Worm (Caenorhabditis elegans): ENCODE data around the gene anoh-1.

anoh-1 gene

ce11 chrIII:13245281-13245680, 1.1 kb upstream of the anoh-1 start, which contains the start of gene Y43F4A.4:
Y43F4A.4 (plus strand) TSS chrIII:13245581.
- TF ChIP-seq mab-9 (GFP tag; IDR thresholded peaks at IDR 0.05) = peak; percentile 21; the same call in 1 of the 2 replicates

- TF ChIP-seq nhr-11 (tag; optimal IDR thresholded peaks at IDR 0.05) (no peak), ceh-82 (tag; optimal IDR thresholded peaks at IDR 0.05) (no peak), fkh-10 (GFP tag; optimal IDR thresholded peaks at IDR 0.05) (no peak), tlp-1 (tag; optimal IDR thresholded peaks at IDR 0.05) (no peak), efl-3 (GFP tag; optimal IDR thresholded peaks at IDR 0.05) (no peak), sup-37 (GFP tag; optimal IDR thresholded peaks at IDR 0.05) (no peak), nhr-84 (tag; optimal IDR thresholded peaks at IDR 0.05) (no peak), alr-1 (tag; optimal IDR thresholded peaks at IDR 0.05; ENCODE audit: borderline replicate concordance) (no peak), C34B4.2 (tag; optimal IDR thresholded peaks at IDR 0.05) (no peak), elt-2 (tag; optimal IDR thresholded peaks at IDR 0.05) (no peak), hpl-2 (GFP tag; optimal IDR thresholded peaks at IDR 0.05) (no peak), egl-27 (tag; optimal IDR thresholded peaks at IDR 0.05) (no peak), nhr-76 (tag; optimal IDR thresholded peaks at IDR 0.05) (no peak)
These were observed 7.9 kb downstream of the anoh-1 start, which contains the start of gene F56A8.9 for ce11 chrIII:13254178-13254725. F56A8.9 (plus strand) TSS chrIII:13254675.

DNA sequence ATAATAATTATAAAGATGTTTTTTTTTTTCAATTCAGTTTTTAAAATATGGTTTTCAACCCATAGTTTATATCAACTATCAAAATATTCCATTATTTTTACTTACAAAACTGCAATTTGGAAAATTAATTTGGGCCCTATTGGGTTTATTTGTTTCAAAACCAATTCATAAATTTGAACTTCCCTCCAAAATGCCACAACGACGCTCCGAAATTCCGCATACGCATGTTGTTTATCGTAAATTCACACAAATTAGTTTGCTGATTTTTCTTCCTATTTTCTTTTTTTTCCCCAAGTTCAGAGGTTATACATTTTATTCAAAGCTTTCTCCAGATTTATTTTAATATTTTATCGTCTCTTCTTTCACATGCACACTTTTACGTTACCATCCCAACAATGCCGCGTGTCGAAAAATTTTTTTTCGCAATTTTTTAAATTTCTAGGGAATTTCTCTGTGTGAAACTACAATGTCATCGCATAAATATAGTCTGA, 10.1 kb downstream of the anoh-1 start, which contains the start of gene F56A8.3:
TSS of gene F56A8.3 (plus strand) at position 441 of the 491 bp plus-strand sequence.
- TF ChIP-seq lin-14 (GFP tag; optimal IDR thresholded peaks at IDR 0.05) = no peak
- TF ChIP-seq unc-130 (tag; optimal IDR thresholded peaks at IDR 0.05) = peak; percentile 65
- TF ChIP-seq isw-1 (GFP tag; IDR thresholded peaks at IDR 0.05) = peak; percentile 50
- TF ChIP-seq blmp-1 (tag; optimal IDR thresholded peaks at IDR 0.05) = peak; percentile 41
- peak; percentile 81 for TF ChIP-seq rnt-1 (tag; optimal IDR thresholded peaks at IDR 0.05)
- peak; percentile 69 for TF ChIP-seq nhr-20 (tag; optimal IDR thresholded peaks at IDR 0.05)
- peak; percentile 78 for TF ChIP-seq tbx-2 (tag; optimal IDR thresholded peaks at IDR 0.05)
- peak; percentile 97 to 99 for TF ChIP-seq lin-35 (GFP tag; optimal IDR thresholded peaks at IDR 0.05)
- TF ChIP-seq pag-3 (tag; optimal IDR thresholded peaks at IDR 0.05; ENCODE audit: borderline replicate concordance, insufficient read depth) = no peak
- no peak for TF ChIP-seq ceh-63 (GFP tag; optimal IDR thresholded peaks at IDR 0.05)
- TF ChIP-seq sptf-1 (tag; optimal IDR thresholded peaks at IDR 0.05) = no peak
- TF ChIP-seq pqm-1 (tag; optimal IDR thresholded peaks at IDR 0.05) = no peak
- TF ChIP-seq ceh-82 (tag; optimal IDR thresholded peaks at IDR 0.05) = peak; percentile 52 to 76 (median 58)
- TF ChIP-seq nhr-47 (tag; optimal IDR thresholded peaks at IDR 0.05) = peak; percentile 84
- no peak for TF ChIP-seq ces-1 (GFP tag; optimal IDR thresholded peaks at IDR 0.05)
- TF ChIP-seq lin-13 (GFP tag; optimal IDR thresholded peaks at IDR 0.05) = peak; percentile 55
- TF ChIP-seq fos-1 (tag; optimal IDR thresholded peaks at IDR 0.05) = peak; percentile 33
- no peak for TF ChIP-seq sup-37 (GFP tag; optimal IDR thresholded peaks at IDR 0.05)
- TF ChIP-seq swsn-7 (tag; optimal IDR thresholded peaks at IDR 0.05) = peak; percentile 76
- peak; percentile 99 to 100 for TF ChIP-seq efl-1 (optimal IDR thresholded peaks at IDR 0.05)
- peak; percentile 99 to 100 for TF ChIP-seq efl-1 (GFP tag; optimal IDR thresholded peaks at IDR 0.05 in 1 of 2)
- peak; percentile 75 for TF ChIP-seq mep-1 (tag; optimal IDR thresholded peaks at IDR 0.05)
- peak; percentile 31 for TF ChIP-seq hpl-2 (GFP tag; optimal IDR thresholded peaks at IDR 0.05)
- TF ChIP-seq mab-9 (GFP tag; IDR thresholded peaks at IDR 0.05) = no peak
- TF ChIP-seq mdl-1 (tag; optimal IDR thresholded peaks at IDR 0.05) = peak in 1 of 2 experiments; percentile 60
- peak; percentile 22 for TF ChIP-seq zip-4 (GFP tag; optimal IDR thresholded peaks at IDR 0.05)
- peak; percentile 82 for TF ChIP-seq lin-39 (tag; optimal IDR thresholded peaks at IDR 0.05)
- peak; percentile 68 for TF ChIP-seq nhr-19 (GFP tag; conservative IDR thresholded peaks at IDR 0.05)
- peak; percentile 37 for TF ChIP-seq snpc-4 (tag; optimal IDR thresholded peaks at IDR 0.05)
- peak; percentile 74 for TF ChIP-seq nhr-85 (tag)
- peak; percentile 70 for TF ChIP-seq xbp-1 (tag; optimal IDR thresholded peaks at IDR 0.05)
- peak; percentile 76 for TF ChIP-seq skn-1 (tag; optimal IDR thresholded peaks at IDR 0.05)
- peak in 1 of 6 experiments; percentile 26 for TF ChIP-seq elt-3 (tag; optimal IDR thresholded peaks at IDR 0.05)
- peak; percentile 60 for TF ChIP-seq irx-1 (tag; optimal IDR thresholded peaks at IDR 0.05)
- TF ChIP-seq tlp-1 (tag; optimal IDR thresholded peaks at IDR 0.05) = no peak
- TF ChIP-seq C34B4.2 (tag; optimal IDR thresholded peaks at IDR 0.05) = no peak
- peak; percentile 80 for TF ChIP-seq nhr-90 (tag; optimal IDR thresholded peaks at IDR 0.05; ENCODE audit: poor library complexity)
- peak; percentile 84 for TF ChIP-seq vab-15 (tag; optimal IDR thresholded peaks at IDR 0.05)
- TF ChIP-seq nhr-12 (tag; optimal IDR thresholded peaks at IDR 0.05) = peak; percentile 7
